Worm (Caenorhabditis elegans): ENCODE measurements around the gene Y13C8A.1.
A peak's percentile ranks its signal among the peaks of the same experiment; 100 is the strongest.
"Not testable (repeated sequence)": the region's sequence is repeated elsewhere in the genome, so short reads cannot be mapped to it uniquely, and the experiment has no call there.

Gene Y13C8A.1

ce11 chrX:16883426-16883825, at the start of gene Y13C8A.1:
Gene Y13C8A.1 (plus strand): TSS chrX:16883726.
- TF ChIP-seq zip-11 (GFP tag; IDR thresholded peaks at IDR 0.05); lin-38 (GFP tag; IDR thresholded peaks at IDR 0.05); ztf-7 (tag; optimal IDR thresholded peaks at IDR 0.05): not testable (repeated sequence)

- TF ChIP-seq spr-1 (tag; optimal IDR thresholded peaks at IDR 0.05); arid-1 (GFP tag; conservative IDR thresholded peaks at IDR 0.05); pqm-1 (tag; optimal IDR thresholded peaks at IDR 0.05): not testable (repeated sequence)
Observed at ce11 chrX:16834691-16835090, 48.8 kb upstream of the Y13C8A.1 start, which contains the start of gene F41G4.13. Gene F41G4.13 (minus strand): TSS chrX:16834791.

- TF ChIP-seq egl-27 (tag; optimal IDR thresholded peaks at IDR 0.05) (no peak), aha-1 (tag) (peak; percentile 57)
Observed at ce11 chrX:16836304-16836703, 47.2 kb upstream of the Y13C8A.1 start, which contains the start of gene F41G4.7. Gene F41G4.7 (minus strand): TSS chrX:16836404.

ce11 chrX:16840738-16841137, 42.8 kb upstream of the Y13C8A.1 start, which contains the start of gene dyla-1:
Gene dyla-1 (plus strand): TSS chrX:16841038.
- TF ChIP-seq F44E2.7 (GFP tag; IDR thresholded peaks at IDR 0.05) (no peak), unc-62 (GFP tag; optimal IDR thresholded peaks at IDR 0.05 in 1 of 2) (peak in 1 of 2 experiments; percentile 42), unc-62 (tag; optimal IDR thresholded peaks at IDR 0.05) (no peak)

ce11 chrX:16842935-16843334, 40.6 kb upstream of the Y13C8A.1 start:
- TF ChIP-seq F44E2.7 (GFP tag; IDR thresholded peaks at IDR 0.05) (no peak), F37D6.2 (tag; optimal IDR thresholded peaks at IDR 0.05) (no peak), set-16 (GFP tag; IDR thresholded peaks at IDR 0.05) (peak; percentile 69), zag-1 (tag; optimal IDR thresholded peaks at IDR 0.05) (no peak)

ce11 chrX:16844924-16845323, 38.6 kb upstream of the Y13C8A.1 start, which contains the start of gene F41G4.8:
Gene F41G4.8 (minus strand): TSS chrX:16845024.
- TF ChIP-seq ZK546.5 (tag; optimal IDR thresholded peaks at IDR 0.05) (no peak), D1046.2 (GFP tag; IDR thresholded peaks at IDR 0.05) (no peak), mxl-3 (GFP tag; optimal IDR thresholded peaks at IDR 0.05) (no peak), ceh-62 (tag; optimal IDR thresholded peaks at IDR 0.05) (no peak), dmd-6 (GFP tag; IDR thresholded peaks at IDR 0.05) (no peak)

- TF ChIP-seq nhr-28 (tag; optimal IDR thresholded peaks at IDR 0.05), result peak; percentile 54
- no peak for TF ChIP-seq lin-38 (GFP tag; IDR thresholded peaks at IDR 0.05)
- TF ChIP-seq hlh-11 (tag; optimal IDR thresholded peaks at IDR 0.05), result peak; percentile 9
- peak; percentile 10; the same call in 1 of the 2 replicates for TF ChIP-seq dmd-6 (GFP tag; IDR thresholded peaks at IDR 0.05)
- peak; percentile 60 for TF ChIP-seq pqm-1 (tag; optimal IDR thresholded peaks at IDR 0.05)
- no peak for TF ChIP-seq daf-16 (GFP tag; optimal IDR thresholded peaks at IDR 0.05)
- TF ChIP-seq daf-16 (tag; optimal IDR thresholded peaks at IDR 0.05), result peak; percentile 51
Observed at ce11 chrX:16859956-16860446, 23.5 kb upstream of the Y13C8A.1 start, which contains the start of gene T20F7.3. Gene T20F7.3 (plus strand): TSS chrX:16860396.

ce11 chrX:16863320-16863719, 20.2 kb upstream of the Y13C8A.1 start:
- no peak for TF ChIP-seq nhr-6 (tag; optimal IDR thresholded peaks at IDR 0.05)
- TF ChIP-seq unc-62 (GFP tag; optimal IDR thresholded peaks at IDR 0.05 in 1 of 2), result peak in 1 of 2 experiments; percentile 92
- no peak for TF ChIP-seq unc-62 (tag; optimal IDR thresholded peaks at IDR 0.05)
- TF ChIP-seq daf-19 (GFP tag; conservative IDR thresholded peaks at IDR 0.05), result no peak

- TF ChIP-seq hlh-11 (tag; optimal IDR thresholded peaks at IDR 0.05), result peak; percentile 15
- TF ChIP-seq T20F7.1 (GFP tag; optimal IDR thresholded peaks at IDR 0.05), result no peak
- TF ChIP-seq pqm-1 (tag; optimal IDR thresholded peaks at IDR 0.05), result peak; percentile 72
- peak; percentile 17; the same call in 1 of the 2 replicates for TF ChIP-seq dmd-6 (GFP tag; IDR thresholded peaks at IDR 0.05)
- no peak for TF ChIP-seq daf-16 (GFP tag; optimal IDR thresholded peaks at IDR 0.05)
- peak; percentile 36 for TF ChIP-seq daf-16 (tag; optimal IDR thresholded peaks at IDR 0.05)
- TF ChIP-seq F10B5.3 (tag; optimal IDR thresholded peaks at IDR 0.05), result no peak
- no peak for TF ChIP-seq rbr-2 (tag; optimal IDR thresholded peaks at IDR 0.05)
Observed at ce11 chrX:16865016-16865415, 18.5 kb upstream of the Y13C8A.1 start.
